Fruit fly (Drosophila melanogaster) whole organism, embryonic: ENCODE measurements around the gene CG33325.

ENCODE experiments used
- B-H2 ChIP-seq: fragments of 200-800 bp; sonication (Bioruptor generic); optimal IDR thresholded peaks from 2 replicates; lab custom pipeline; 2018; ENCODE audit warnings: missing biosample characterization, mild to moderate bottlenecking, missing genetic modification characterization
- CG11085 ChIP-seq: fragments of 200-800 bp; sonication (Bioruptor generic); IDR thresholded peaks from 2 replicates; pipeline ENCODE4 v1.3.6; 2022; ENCODE audit warnings: missing biosample characterization, missing genetic modification characterization
- CG11504 ChIP-seq: fragments of 200-800 bp; sonication (Bioruptor generic); optimal IDR thresholded peaks from 3 replicates; lab custom pipeline; 2019; ENCODE audit warnings: missing biosample characterization, mild to moderate bottlenecking, missing genetic modification characterization, moderate library complexity
- CG14441 ChIP-seq: fragments of 200-800 bp; sonication (Bioruptor generic); IDR thresholded peaks from 2 replicates; pipeline ENCODE4 v1.3.6; 2022; ENCODE audit warnings: missing biosample characterization, missing genetic modification characterization
- CG16815 ChIP-seq: fragments of 200-800 bp; sonication (Bioruptor generic); optimal IDR thresholded peaks from 3 replicates; lab custom pipeline; 2017; ENCODE audit warnings: missing biosample characterization, mild to moderate bottlenecking, missing genetic modification characterization
- CG17568 ChIP-seq: fragments of 200-800 bp; sonication (Bioruptor generic); optimal IDR thresholded peaks from 2 replicates; lab custom pipeline; 2018; ENCODE audit warnings: missing biosample characterization, mild to moderate bottlenecking, missing genetic modification characterization, moderate library complexity
- CG18011 ChIP-seq: fragments of 200-800 bp; sonication (Bioruptor generic); optimal IDR thresholded peaks from 2 replicates; lab custom pipeline; 2017; ENCODE audit warnings: missing biosample characterization, missing genetic modification characterization, mild to moderate bottlenecking, moderate library complexity, missing genotype
- CG18476 ChIP-seq: fragments of 200-800 bp; sonication (Bioruptor generic); optimal IDR thresholded peaks from 2 replicates; lab custom pipeline; 2016; ENCODE audit warnings: missing biosample characterization, mild to moderate bottlenecking, missing genetic modification characterization
- CG30020 ChIP-seq: fragments of 200-800 bp; optimal IDR thresholded peaks from 2 replicates; lab custom pipeline; 2019; ENCODE audit warnings: missing biosample characterization, mild to moderate bottlenecking, missing genetic modification characterization, moderate library complexity
- CG3726 ChIP-seq: fragments of 200-800 bp; sonication (Bioruptor generic); IDR thresholded peaks from 3 replicates; pipeline ENCODE4, ENCODE4 v1.3.6; 2022; ENCODE audit warnings: missing biosample characterization, missing genetic modification characterization
- CG6791 ChIP-seq: fragments of 200-800 bp; sonication (Bioruptor generic); IDR thresholded peaks from 3 replicates; pipeline ENCODE4 v1.3.6; 2022; ENCODE audit warnings: missing biosample characterization, missing genetic modification characterization; ENCODE audit not compliant: partially characterized antibody
- CG7839 ChIP-seq: fragments of 200-800 bp; sonication (Bioruptor generic); optimal IDR thresholded peaks from 3 replicates; lab custom pipeline; 2018; ENCODE audit warnings: missing biosample characterization, mild to moderate bottlenecking, missing genetic modification characterization, moderate library complexity
- CG8765 ChIP-seq: fragments of 200-800 bp; sonication (Bioruptor generic); IDR thresholded peaks from 2 replicates; pipeline ENCODE4 v1.3.6; 2022; ENCODE audit warnings: missing biosample characterization, missing genetic modification characterization
- CHES-1-like ChIP-seq: fragments of 200-800 bp; sonication (Bioruptor generic); optimal IDR thresholded peaks from 2 replicates; lab custom pipeline; 2016; ENCODE audit warnings: missing biosample characterization, missing genetic modification characterization
- Dbx ChIP-seq: fragments of 200-800 bp; sonication (Bioruptor generic); IDR thresholded peaks from 3 replicates; pipeline ENCODE4 v1.3.6; 2022; ENCODE audit warnings: missing biosample characterization, missing genetic modification characterization
- Dp ChIP-seq: fragments of 200-800 bp; sonication (Bioruptor generic); optimal IDR thresholded peaks from 2 replicates; lab custom pipeline; 2018; ENCODE audit warnings: missing biosample characterization, mild to moderate bottlenecking, missing genetic modification characterization, moderate library complexity
- Dref ChIP-seq: fragments of 200-800 bp; sonication (Bioruptor generic); IDR thresholded peaks from 2 replicates; pipeline ENCODE4 v1.3.6; 2022; ENCODE audit warnings: missing biosample characterization, missing genetic modification characterization
- HLH4C ChIP-seq: fragments of 200-800 bp; sonication (Bioruptor generic); IDR thresholded peaks from 3 replicates; pipeline ENCODE4 v1.3.6; 2022; ENCODE audit warnings: missing biosample characterization, missing genetic modification characterization; ENCODE audit not compliant: partially characterized antibody
- MTF-1 ChIP-seq: fragments of 200-800 bp; sonication (Bioruptor generic); optimal IDR thresholded peaks from 2 replicates; lab custom pipeline; 2018; ENCODE audit warnings: missing biosample characterization, mild to moderate bottlenecking, missing genetic modification characterization, borderline replicate concordance
- Max ChIP-seq: fragments of 200-800 bp; sonication (Bioruptor generic); optimal IDR thresholded peaks from 2 replicates; lab custom pipeline; 2016; ENCODE audit warnings: missing biosample characterization, mild to moderate bottlenecking, missing genetic modification characterization
- Med ChIP-seq: fragments of 200-800 bp; sonication (Bioruptor generic); peaks from one replicate; lab custom pipeline; 2016; ENCODE audit warnings: missing biosample characterization, missing genetic modification characterization, mild to moderate bottlenecking, inconsistent platforms, moderate library complexity
- NC2β ChIP-seq: fragments of 200-800 bp; sonication (Bioruptor generic); optimal IDR thresholded peaks from 2 replicates; lab custom pipeline; 2016; ENCODE audit warnings: missing biosample characterization, missing genetic modification characterization
- Optix ChIP-seq: fragments of 200-800 bp; sonication (Bioruptor generic); IDR thresholded peaks from 3 replicates; pipeline ENCODE4 v1.3.6; 2022; ENCODE audit warnings: missing biosample characterization, missing genetic modification characterization
- Ssrp ChIP-seq: fragments of 200-800 bp; sonication (Bioruptor generic); optimal IDR thresholded peaks from 2 replicates; lab custom pipeline; 2018; ENCODE audit warnings: missing biosample characterization, mild to moderate bottlenecking, missing genetic modification characterization, moderate library complexity
- TFAM ChIP-seq: fragments of 200-800 bp; sonication (Bioruptor generic); optimal IDR thresholded peaks from 2 replicates; lab custom pipeline; 2017; ENCODE audit warnings: missing biosample characterization, missing genetic modification characterization, inconsistent platforms
- Tbp ChIP-seq: fragments of >200 bp; optimal IDR thresholded peaks from 2 replicates; lab custom pipeline; 2018; ENCODE audit warnings: missing biosample characterization, missing genetic modification characterization
- Trl ChIP-seq, 3 experiments: fragments of >200 bp in 2 of 3; fragments of 200-800 bp in 1 of 3; sonication (Bioruptor generic) in 1 of 3; optimal IDR thresholded peaks; 2 replicates in 1 of 3; 3 replicates in 2 of 3; lab custom pipeline; 2016 to 2017; ENCODE audit warnings: missing biosample characterization in 1 of 3, missing genetic modification characterization in 1 of 3
- abd-A ChIP-seq: fragments of 200-800 bp; sonication (Bioruptor generic); optimal IDR thresholded peaks from 3 replicates; lab custom pipeline; 2019; ENCODE audit warnings: missing biosample characterization, mild to moderate bottlenecking, missing genetic modification characterization, moderate library complexity
- amos ChIP-seq: fragments of 200-800 bp; sonication (Bioruptor generic); IDR thresholded peaks from 2 replicates; pipeline ENCODE4 v1.3.6; 2022; ENCODE audit warnings: missing biosample characterization, missing genetic modification characterization; ENCODE audit not compliant: partially characterized antibody
- bcd ChIP-seq: fragments of 200-800 bp; sonication (Bioruptor generic); optimal IDR thresholded peaks from 2 replicates; lab custom pipeline; 2017; ENCODE audit warnings: missing biosample characterization, mild to moderate bottlenecking, missing genetic modification characterization
- bowl ChIP-seq: fragments of 200-800 bp; sonication (Bioruptor generic); IDR thresholded peaks from 2 replicates; pipeline ENCODE4 v1.3.6; 2022; ENCODE audit warnings: missing biosample characterization, missing genetic modification characterization
- btn ChIP-seq: fragments of 200-800 bp; sonication (Bioruptor generic); optimal IDR thresholded peaks from 2 replicates; lab custom pipeline; 2016; ENCODE audit warnings: missing biosample characterization, missing genetic modification characterization
- chinmo ChIP-seq: fragments of 200-800 bp; sonication (Bioruptor generic); IDR thresholded peaks from 4 replicates; pipeline ENCODE4 v1.3.6; 2022; ENCODE audit warnings: missing biosample characterization, missing genetic modification characterization; ENCODE audit not compliant: partially characterized antibody
- disco-r ChIP-seq: fragments of 200-800 bp; sonication (Bioruptor generic); optimal IDR thresholded peaks from 2 replicates; lab custom pipeline; 2016; ENCODE audit warnings: missing biosample characterization, missing genetic modification characterization
- gcm ChIP-seq: fragments of 200-800 bp; sonication (Bioruptor generic); optimal IDR thresholded peaks from 2 replicates; lab custom pipeline; 2019; ENCODE audit warnings: missing biosample characterization, mild to moderate bottlenecking, missing genetic modification characterization, moderate library complexity
- gfzf ChIP-seq: fragments of 200-800 bp; sonication (Bioruptor generic); optimal IDR thresholded peaks from 2 replicates; lab custom pipeline; 2016; ENCODE audit warnings: missing biosample characterization, mild to moderate bottlenecking, missing genetic modification characterization, moderate library complexity
- gsb-n ChIP-seq: fragments of 200-800 bp; sonication (Bioruptor generic); optimal IDR thresholded peaks from 3 replicates; lab custom pipeline; 2018; ENCODE audit warnings: missing biosample characterization, mild to moderate bottlenecking, missing genetic modification characterization
- klu ChIP-seq: fragments of 200-800 bp; sonication (Bioruptor generic); IDR thresholded peaks from 2 replicates; pipeline ENCODE4 v1.3.6; 2022; ENCODE audit warnings: missing biosample characterization, missing genetic modification characterization
- knrl ChIP-seq: fragments of 200-800 bp; sonication (Bioruptor generic); IDR thresholded peaks from 3 replicates; pipeline ENCODE4 v1.3.6; 2022; ENCODE audit warnings: missing biosample characterization, missing genetic modification characterization; ENCODE audit not compliant: partially characterized antibody
- lbe ChIP-seq: fragments of 200-800 bp; sonication (Bioruptor generic); optimal IDR thresholded peaks from 2 replicates; lab custom pipeline; 2016; ENCODE audit warnings: missing biosample characterization, mild to moderate bottlenecking, missing genetic modification characterization
- lola ChIP-seq, 3 experiments: fragments of >200 bp in 2 of 3; fragments of 200-800 bp in 1 of 3; sonication (Bioruptor generic) in 1 of 3; optimal IDR thresholded peaks; 2 replicates each; lab custom pipeline; 2017 to 2019; ENCODE audit warnings: missing biosample characterization in 3 of 3, missing genetic modification characterization in 3 of 3, mild to moderate bottlenecking in 1 of 3, moderate library complexity in 1 of 3
- luna ChIP-seq: fragments of 200-800 bp; sonication (Bioruptor generic); optimal IDR thresholded peaks from 2 replicates; lab custom pipeline; 2016; ENCODE audit warnings: missing biosample characterization, missing genetic modification characterization
- mirr ChIP-seq: fragments of 200-800 bp; sonication (Bioruptor generic); optimal IDR thresholded peaks from 3 replicates; lab custom pipeline; 2018; ENCODE audit warnings: missing biosample characterization, mild to moderate bottlenecking, missing genetic modification characterization
- onecut ChIP-seq: fragments of 200-800 bp; sonication (Bioruptor generic); IDR thresholded peaks from 2 replicates; pipeline ENCODE4 v1.3.6; 2022; ENCODE audit warnings: missing biosample characterization, missing genetic modification characterization
- otp ChIP-seq: fragments of 200-800 bp; sonication (Bioruptor generic); IDR thresholded peaks from 3 replicates; pipeline ENCODE4, ENCODE4 v1.3.6; 2022; ENCODE audit warnings: missing biosample characterization, missing genetic modification characterization
- pros ChIP-seq: fragments of 200-800 bp; sonication (Bioruptor generic); optimal IDR thresholded peaks from 3 replicates; lab custom pipeline; 2019; ENCODE audit warnings: missing biosample characterization, mild to moderate bottlenecking, missing genetic modification characterization, moderate library complexity
- salm ChIP-seq: fragments of 200-800 bp; sonication (Bioruptor generic); optimal IDR thresholded peaks from 2 replicates; lab custom pipeline; 2018; ENCODE audit warnings: missing biosample characterization, mild to moderate bottlenecking, missing genetic modification characterization
- ttk ChIP-seq: fragments of 200-800 bp; sonication (Bioruptor generic); IDR thresholded peaks from 2 replicates; pipeline ENCODE4 v2.1.2; 2022; ENCODE audit warnings: missing biosample characterization, missing genetic modification characterization
- yki ChIP-seq: fragments of >200 bp; optimal IDR thresholded peaks from 3 replicates; lab custom pipeline; 2018

CG33325 gene

dm6 chr3R:8676560-8677000 is 3.3 kb downstream of the CG33325 start, which contains the start of the genes Unc50, CG11755 and CG8043 (continued):
- no peak; the same call in 2 of the 3 replicates for TF ChIP-seq CG3726 (GFP tag; lab: Robert Waterston, UW)
- TF ChIP-seq CHES-1-like (GFP tag; lab: Kevin White, UChicago): peak; percentile 33
- TF ChIP-seq yki (lab: Kevin White, UChicago): no peak
- TF ChIP-seq Max (GFP tag; lab: Kevin White, UChicago): peak; percentile 77
- TF ChIP-seq gcm (GFP tag; lab: Kevin White, UChicago): peak; percentile 73
- peak; percentile 42 for TF ChIP-seq pros
- TF ChIP-seq otp (GFP tag; lab: Robert Waterston, UW): no peak
- no peak for TF ChIP-seq salm (tag; lab: Kevin White, UChicago)
- TF ChIP-seq TFAM (GFP tag; lab: Kevin White, UChicago): no peak
- TF ChIP-seq klu (GFP tag; lab: Robert Waterston, UW): peak; percentile 74; the same call in 1 of the 2 replicates
- TF ChIP-seq CG16815 (GFP tag; lab: Kevin White, UChicago): peak; percentile 57
- peak; percentile 50; the same call in 1 of the 2 replicates for TF ChIP-seq CG8765 (GFP tag; lab: Robert Waterston, UW)
- no peak for TF ChIP-seq bowl
- TF ChIP-seq knrl (GFP tag; lab: Robert Waterston, UW): peak; percentile 99
- peak; percentile 53; the same call in 1 of the 2 replicates for TF ChIP-seq CG11085
- TF ChIP-seq luna (GFP tag; lab: Kevin White, UChicago): peak; percentile 48
- peak; percentile 58 for TF ChIP-seq onecut (GFP tag; lab: Robert Waterston, UW)
- no peak for TF ChIP-seq MTF-1
- peak; percentile 31 for TF ChIP-seq CG17568
- TF ChIP-seq bcd: peak; percentile 79
- peak; percentile 66 for TF ChIP-seq mirr (GFP tag; lab: Kevin White, UChicago)
- TF ChIP-seq CG11504: peak; percentile 80
- peak; percentile 54 for TF ChIP-seq CG18476 (GFP tag; lab: Kevin White, UChicago)
- peak; percentile 30 for TF ChIP-seq Dp (GFP tag; lab: Kevin White, UChicago)
- TF ChIP-seq NC2β: peak; percentile 48
- TF ChIP-seq chinmo (GFP tag; lab: Robert Waterston, UW): peak; percentile 85; the same call in 2 of the 4 replicates
- peak; percentile 80 for TF ChIP-seq CG7839 (tag; lab: Kevin White, UChicago)
- TF ChIP-seq Optix (GFP tag; lab: Robert Waterston, UW): peak; percentile 45; the same call in 1 of the 3 replicates
- peak; percentile 74 for TF ChIP-seq CG30020 (tag; lab: Kevin White, UChicago)
- peak; percentile 93 for TF ChIP-seq amos
- peak; percentile 36; the same call in 1 of the 2 replicates for TF ChIP-seq Dref (GFP tag; lab: Robert Waterston, UW)
- peak; percentile 69 for TF ChIP-seq gsb-n
- peak; percentile 85 for TF ChIP-seq gfzf (GFP tag; lab: Kevin White, UChicago)
- no peak for TF ChIP-seq Tbp (GFP tag; lab: Kevin White, UChicago)
- TF ChIP-seq Dbx: peak; percentile 90
- TF ChIP-seq abd-A: no peak
- TF ChIP-seq lbe (GFP tag; lab: Kevin White, UChicago): peak; percentile 79
- peak; percentile 80 for TF ChIP-seq B-H2 (GFP tag; lab: Kevin White, UChicago)
- TF ChIP-seq CG18011 (GFP tag; lab: Kevin White, UChicago): peak; percentile 70
- TF ChIP-seq Ssrp (tag; lab: Kevin White, UChicago): peak; percentile 55
- peak; percentile 94 for TF ChIP-seq HLH4C
- TF ChIP-seq lola (GFP tag; optimal IDR thresholded peaks at IDR 0.05; lab: Kevin White, UChicago): peak in 1 of 3 experiments; percentile 82
- TF ChIP-seq CG14441 (GFP tag; lab: Robert Waterston, UW): peak; percentile 67
- peak; percentile 92 for TF ChIP-seq CG6791
- TF ChIP-seq ttk (GFP tag; lab: Robert Waterston, UW): peak; percentile 52; the same call in 1 of the 2 replicates
- peak; percentile 53 for TF ChIP-seq disco-r
- peak; percentile 95 for TF ChIP-seq Med (GFP tag; lab: Kevin White, UChicago)
- no peak for TF ChIP-seq btn (GFP tag; lab: Kevin White, UChicago)
- no peak for TF ChIP-seq Trl (optimal IDR thresholded peaks at IDR 0.05; lab: Kevin White, UChicago)
- TF ChIP-seq Trl (GFP tag; optimal IDR thresholded peaks at IDR 0.05; lab: Kevin White, UChicago): peak; percentile 56
